Fruit fly (Drosophila melanogaster) whole organism, prepupa: ENCODE data around the gene CecB.

Source experiments
- Blimp-1 ChIP-seq: fragments of 200-800 bp; sonication (Bioruptor generic); optimal IDR thresholded peaks from 3 replicates; lab custom pipeline; 2017; ENCODE audit warnings: missing biosample characterization, missing genetic modification characterization, mild to moderate bottlenecking, moderate library complexity, missing genetic modification reagents
- CG10631 ChIP-seq: fragments of 200-800 bp; sonication (Bioruptor generic); optimal IDR thresholded peaks from 2 replicates; lab custom pipeline; 2016; ENCODE audit warnings: missing biosample characterization, missing genetic modification characterization
- CG10669 ChIP-seq: fragments of 200-800 bp; sonication (Bioruptor generic); optimal IDR thresholded peaks from 3 replicates; lab custom pipeline; 2018; ENCODE audit warnings: missing biosample characterization, mild to moderate bottlenecking, missing genetic modification characterization, moderate library complexity
- CG11762 ChIP-seq: fragments of 200-800 bp; sonication (Bioruptor generic); optimal IDR thresholded peaks from 3 replicates; lab custom pipeline; 2016; ENCODE audit warnings: missing biosample characterization, missing genetic modification characterization; ENCODE audit not compliant: insufficient read depth
- CG11902 ChIP-seq: fragments of 200-800 bp; sonication (Bioruptor generic); optimal IDR thresholded peaks from 3 replicates; lab custom pipeline; 2016; ENCODE audit warnings: missing biosample characterization, missing genetic modification characterization
- CG15336 ChIP-seq: fragments of 200-800 bp; sonication (Bioruptor generic); IDR thresholded peaks from 2 replicates; pipeline ENCODE4 v1.3.6; 2022; ENCODE audit warnings: missing biosample characterization, missing genetic modification characterization
- CG1621 ChIP-seq: fragments of 200-800 bp; sonication (Bioruptor generic); optimal IDR thresholded peaks from 3 replicates; lab custom pipeline; 2018; ENCODE audit warnings: missing biosample characterization, mild to moderate bottlenecking, missing genetic modification characterization
- CG16779 ChIP-seq: fragments of 200-800 bp; sonication (Bioruptor generic); optimal IDR thresholded peaks from 3 replicates; lab custom pipeline; 2017; ENCODE audit warnings: missing biosample characterization, mild to moderate bottlenecking, missing genetic modification characterization
- CG3032 ChIP-seq: fragments of 200-800 bp; optimal IDR thresholded peaks from 2 replicates; lab custom pipeline; 2019; ENCODE audit warnings: missing biosample characterization, mild to moderate bottlenecking, missing genetic modification characterization, moderate library complexity
- CG31627 ChIP-seq: fragments of 200-800 bp; sonication (Bioruptor generic); optimal IDR thresholded peaks from 3 replicates; lab custom pipeline; 2016; ENCODE audit warnings: missing biosample characterization, missing genetic modification characterization
- CG32006 ChIP-seq: fragments of 200-800 bp; sonication (Bioruptor generic); optimal IDR thresholded peaks from 3 replicates; lab custom pipeline; 2017; ENCODE audit warnings: missing biosample characterization, mild to moderate bottlenecking, missing genetic modification characterization
- CG34406 ChIP-seq: fragments of 200-800 bp; sonication (Bioruptor generic); optimal IDR thresholded peaks from 3 replicates; lab custom pipeline; 2016; ENCODE audit warnings: missing biosample characterization, missing genetic modification characterization
- CG3919 ChIP-seq: fragments of 200-800 bp; sonication (Bioruptor generic); optimal IDR thresholded peaks from 3 replicates; lab custom pipeline; 2016; ENCODE audit warnings: missing biosample characterization, missing genetic modification characterization
- CG4318 ChIP-seq: fragments of 200-800 bp; sonication (Bioruptor generic); optimal IDR thresholded peaks from 3 replicates; lab custom pipeline; 2017; ENCODE audit warnings: missing biosample characterization, mild to moderate bottlenecking, missing genetic modification characterization
- CG6163 ChIP-seq: fragments of 200-800 bp; sonication (Bioruptor generic); IDR thresholded peaks from 3 replicates; pipeline ENCODE4 v1.3.6; 2022; ENCODE audit warnings: missing biosample characterization, missing genetic modification characterization
- CG6276 ChIP-seq: fragments of 200-800 bp; sonication (Bioruptor generic); optimal IDR thresholded peaks from 2 replicates; lab custom pipeline; 2017; ENCODE audit warnings: missing biosample characterization, mild to moderate bottlenecking, missing genetic modification characterization
- CG6792 ChIP-seq: fragments of 200-800 bp; sonication (Bioruptor generic); optimal IDR thresholded peaks from 3 replicates; lab custom pipeline; 2016; ENCODE audit warnings: missing biosample characterization, missing genetic modification characterization
- CG6854 ChIP-seq: fragments of 200-800 bp; sonication (Bioruptor generic); optimal IDR thresholded peaks from 2 replicates; lab custom pipeline; 2017; ENCODE audit warnings: missing biosample characterization, mild to moderate bottlenecking, missing genetic modification characterization
- CG7368 ChIP-seq: fragments of 200-800 bp; sonication (Bioruptor generic); optimal IDR thresholded peaks from 3 replicates; lab custom pipeline; 2016; ENCODE audit warnings: missing biosample characterization, missing genetic modification characterization
- CG8119 ChIP-seq: fragments of 200-800 bp; sonication (Bioruptor generic); IDR thresholded peaks from 3 replicates; pipeline ENCODE4 v1.3.6; 2022; ENCODE audit warnings: missing biosample characterization, missing genetic modification characterization
- CG8319 ChIP-seq: fragments of 200-800 bp; sonication (Bioruptor generic); optimal IDR thresholded peaks from 3 replicates; lab custom pipeline; 2016; ENCODE audit warnings: missing biosample characterization, missing genetic modification characterization
- CG9139 ChIP-seq: fragments of 200-800 bp; sonication (Bioruptor generic); optimal IDR thresholded peaks from 3 replicates; lab custom pipeline; 2017; ENCODE audit warnings: missing biosample characterization, mild to moderate bottlenecking, missing genetic modification characterization
- Eip78C ChIP-seq: fragments of 200-800 bp; sonication (Bioruptor generic); peaks from one replicate; lab custom pipeline; 2016; ENCODE audit warnings: missing biosample characterization, missing genetic modification characterization
- Eip93F ChIP-seq: fragments of 200-800 bp; sonication (Bioruptor generic); optimal IDR thresholded peaks from 2 replicates; lab custom pipeline; 2016; ENCODE audit warnings: missing biosample characterization, mild to moderate bottlenecking, missing genetic modification characterization
- Ets96B ChIP-seq: fragments of 200-800 bp; optimal IDR thresholded peaks from 2 replicates; lab custom pipeline; 2019; ENCODE audit warnings: missing biosample characterization, mild to moderate bottlenecking, missing genetic modification characterization, moderate library complexity
- Gug ChIP-seq: fragments of 200-800 bp; sonication (Bioruptor generic); IDR thresholded peaks from 2 replicates; pipeline ENCODE4 v1.3.6; 2022; ENCODE audit warnings: missing biosample characterization, missing genetic modification characterization
- Hr39 ChIP-seq: fragments of 200-800 bp; sonication (Bioruptor generic); optimal IDR thresholded peaks from 2 replicates; lab custom pipeline; 2016; ENCODE audit warnings: missing biosample characterization, missing genetic modification characterization
- Hr4 ChIP-seq: fragments of 200-800 bp; sonication (Bioruptor generic); optimal IDR thresholded peaks from 3 replicates; lab custom pipeline; 2016; ENCODE audit warnings: missing biosample characterization, missing genetic modification characterization
- Met ChIP-seq: fragments of 200-800 bp; sonication (Bioruptor generic); optimal IDR thresholded peaks from 3 replicates; lab custom pipeline; 2016; ENCODE audit warnings: missing biosample characterization, missing genetic modification characterization
- OdsH ChIP-seq: fragments of 200-800 bp; sonication (Bioruptor generic); optimal IDR thresholded peaks from 3 replicates; lab custom pipeline; 2016; ENCODE audit warnings: missing biosample characterization, missing genetic modification characterization
- Smox ChIP-seq: fragments of 200-800 bp; sonication (Bioruptor generic); optimal IDR thresholded peaks from 3 replicates; lab custom pipeline; 2016; ENCODE audit warnings: missing biosample characterization, missing genetic modification characterization
- Sox14 ChIP-seq: fragments of 200-800 bp; sonication (Bioruptor generic); optimal IDR thresholded peaks from 3 replicates; lab custom pipeline; 2016; ENCODE audit warnings: missing biosample characterization, missing genetic modification characterization
- Sox15 ChIP-seq: fragments of 200-800 bp; sonication (Bioruptor generic); optimal IDR thresholded peaks from 3 replicates; lab custom pipeline; 2016; ENCODE audit warnings: missing biosample characterization, missing genetic modification characterization
- achi ChIP-seq: fragments of 200-800 bp; sonication (Bioruptor generic); optimal IDR thresholded peaks from 3 replicates; lab custom pipeline; 2016; ENCODE audit warnings: missing biosample characterization, missing genetic modification characterization
- cyc ChIP-seq: fragments of 200-800 bp; sonication (Bioruptor generic); optimal IDR thresholded peaks from 3 replicates; lab custom pipeline; 2016; ENCODE audit warnings: missing biosample characterization, missing genetic modification characterization
- dac ChIP-seq: fragments of 200-800 bp; sonication (Bioruptor generic); optimal IDR thresholded peaks from 2 replicates; lab custom pipeline; 2017; ENCODE audit warnings: missing biosample characterization, mild to moderate bottlenecking, missing genetic modification characterization
- dsx ChIP-seq: fragments of 200-800 bp; optimal IDR thresholded peaks from 3 replicates; lab custom pipeline; 2019; ENCODE audit warnings: missing biosample characterization, mild to moderate bottlenecking, missing genetic modification characterization, moderate library complexity; ENCODE audit not compliant: poor library complexity, severe bottlenecking
- eg ChIP-seq: fragments of 200-800 bp; sonication (Bioruptor generic); IDR thresholded peaks from 3 replicates; pipeline ENCODE4 v1.3.6; 2022; ENCODE audit warnings: missing biosample characterization, missing genetic modification characterization
- esn ChIP-seq: fragments of 200-800 bp; sonication (Bioruptor generic); optimal IDR thresholded peaks from 2 replicates; lab custom pipeline; 2016; ENCODE audit warnings: missing biosample characterization, mild to moderate bottlenecking, missing genetic modification characterization, moderate library complexity
- fd59A ChIP-seq: fragments of 200-800 bp; sonication (Bioruptor generic); optimal IDR thresholded peaks from 2 replicates; lab custom pipeline; 2017; ENCODE audit warnings: missing biosample characterization, mild to moderate bottlenecking, missing genetic modification characterization, missing genetic modification reagents
- fd85E ChIP-seq: fragments of 200-800 bp; sonication (Bioruptor generic); optimal IDR thresholded peaks from 3 replicates; lab custom pipeline; 2016; ENCODE audit warnings: missing biosample characterization, missing genetic modification characterization
- fkh ChIP-seq: fragments of 200-800 bp; sonication (Bioruptor generic); optimal IDR thresholded peaks from 3 replicates; lab custom pipeline; 2017; ENCODE audit warnings: missing biosample characterization, mild to moderate bottlenecking, missing genetic modification characterization, moderate library complexity
- lz ChIP-seq: fragments of 200-800 bp; sonication (Bioruptor generic); optimal IDR thresholded peaks from 3 replicates; lab custom pipeline; 2016; ENCODE audit warnings: missing biosample characterization, missing genetic modification characterization
- net ChIP-seq: fragments of 200-800 bp; sonication (Bioruptor generic); optimal IDR thresholded peaks from 3 replicates; lab custom pipeline; 2016; ENCODE audit warnings: missing biosample characterization, missing genetic modification characterization
- pdm3 ChIP-seq: fragments of 200-800 bp; sonication (Bioruptor generic); optimal IDR thresholded peaks from 3 replicates; lab custom pipeline; 2016; ENCODE audit warnings: missing biosample characterization, missing genetic modification characterization
- salr ChIP-seq, 2 experiments: fragments of 200-800 bp; sonication (Bioruptor generic); optimal IDR thresholded peaks; 3 replicates each; lab custom pipeline; 2016 to 2018; ENCODE audit warnings: missing biosample characterization in 2 of 2, missing genetic modification characterization in 2 of 2, mild to moderate bottlenecking in 1 of 2
- spab ChIP-seq: fragments of 200-800 bp; sonication (Bioruptor generic); optimal IDR thresholded peaks from 2 replicates; lab custom pipeline; 2017; ENCODE audit warnings: missing biosample characterization, mild to moderate bottlenecking, missing genetic modification characterization, missing genetic modification reagents
- ss ChIP-seq, 2 experiments: fragments of 200-800 bp; sonication (Bioruptor generic); optimal IDR thresholded peaks; 2 replicates in 1 of 2; 3 replicates in 1 of 2; lab custom pipeline; 2017 to 2018; ENCODE audit warnings: mild to moderate bottlenecking in 2 of 2, missing biosample characterization in 2 of 2, missing genetic modification characterization in 2 of 2, moderate library complexity in 1 of 2
- svp ChIP-seq: fragments of 200-800 bp; sonication (Bioruptor generic); peaks from one replicate; lab custom pipeline; 2016; ENCODE audit warnings: missing biosample characterization, missing genetic modification characterization
- topi ChIP-seq: fragments of 200-800 bp; sonication (Bioruptor generic); optimal IDR thresholded peaks from 3 replicates; lab custom pipeline; 2016; ENCODE audit warnings: missing biosample characterization, missing genetic modification characterization

Gene CecB

DNA sequence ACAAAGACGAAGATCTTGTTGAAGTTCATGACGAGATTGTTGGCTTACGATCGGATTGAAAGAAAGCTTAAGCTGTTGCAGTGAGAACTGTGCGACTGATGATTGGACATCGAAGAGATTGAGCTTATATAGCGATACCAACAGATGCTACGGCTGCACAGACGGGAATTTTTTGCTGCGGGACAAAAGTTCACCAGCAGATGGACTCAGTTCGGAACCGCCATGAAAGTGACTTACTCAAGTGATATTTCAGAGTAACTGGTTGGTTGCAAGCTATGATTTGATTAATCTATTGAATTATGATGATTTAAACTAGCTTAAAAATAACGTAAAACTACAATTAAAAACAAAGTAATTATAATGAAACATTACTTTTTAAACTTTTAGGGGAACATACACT, at the start of gene CecB:
Gene CecB (minus strand): TSS at position 101 of the 400 bp plus-strand sequence.
- TF ChIP-seq svp (peak; percentile 68), Sox15 (no peak), esn (GFP tag; lab: Kevin White, UChicago) (no peak), CG7368 (GFP tag; lab: Kevin White, UChicago) (no peak), CG31627 (GFP tag; lab: Kevin White, UChicago) (no peak), CG6276 (GFP tag; lab: Kevin White, UChicago) (no peak)
- TF ChIP-seq, all 60 proteins: peak for 1

DNA sequence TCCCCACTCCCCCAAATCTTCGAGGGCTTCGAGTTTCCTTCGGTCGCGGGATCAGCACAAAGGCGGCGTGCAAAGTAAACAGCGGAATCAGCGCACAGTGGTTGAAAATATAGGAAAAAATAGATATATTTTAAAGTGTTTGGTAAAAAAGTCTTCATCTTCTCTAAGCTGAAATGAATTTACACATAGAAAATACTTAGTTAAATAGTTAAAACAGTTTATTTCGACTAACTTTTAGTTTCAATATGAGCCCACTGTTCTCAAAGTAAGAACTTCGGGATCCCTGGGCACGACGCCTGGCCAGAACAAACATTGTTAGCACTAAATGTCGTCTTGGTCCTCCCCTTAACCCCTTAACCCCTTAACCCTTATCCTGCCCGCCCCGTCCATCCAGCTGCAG, 48.2 kb upstream of the CecB start:
- peak; percentile 99 for TF ChIP-seq Ets96B
- TF ChIP-seq eg (GFP tag; lab: Robert Waterston, UW): peak; percentile 72; the same call in 2 of the 3 replicates
- peak; percentile 96 for TF ChIP-seq svp
- TF ChIP-seq dsx (GFP tag; lab: Kevin White, UChicago): peak; percentile 99
- peak; percentile 98 for TF ChIP-seq CG3032 (tag; lab: Kevin White, UChicago)
- peak; percentile 93 for TF ChIP-seq CG34406 (GFP tag; lab: Kevin White, UChicago)
- TF ChIP-seq CG8319 (GFP tag; lab: Kevin White, UChicago): peak; percentile 85
- TF ChIP-seq CG16779 (tag; lab: Kevin White, UChicago): peak; percentile 90
- peak; percentile 65 for TF ChIP-seq Hr4 (GFP tag; lab: Kevin White, UChicago)
- peak; percentile 79 for TF ChIP-seq Gug
- peak; percentile 89 for TF ChIP-seq cyc
- TF ChIP-seq spab (GFP tag; lab: Kevin White, UChicago): peak; percentile 98
- TF ChIP-seq fkh (GFP tag; lab: Kevin White, UChicago): no peak
- TF ChIP-seq ss (GFP tag; optimal IDR thresholded peaks at IDR 0.05; lab: Kevin White, UChicago): peak; percentile 97 to 98
- TF ChIP-seq dac (GFP tag; lab: Kevin White, UChicago): no peak
- peak; percentile 78 for TF ChIP-seq CG15336 (GFP tag; lab: Robert Waterston, UW)
- TF ChIP-seq CG6792 (GFP tag; lab: Kevin White, UChicago): peak; percentile 94
- peak; percentile 90 for TF ChIP-seq pdm3 (GFP tag; lab: Kevin White, UChicago)
- TF ChIP-seq CG6276 (GFP tag; lab: Kevin White, UChicago): peak; percentile 11
- peak; percentile 94 for TF ChIP-seq Met (GFP tag; lab: Kevin White, UChicago)
- TF ChIP-seq topi (GFP tag; lab: Kevin White, UChicago): peak; percentile 91
- peak; percentile 97 for TF ChIP-seq CG10631 (GFP tag; lab: Kevin White, UChicago)
- TF ChIP-seq CG1621 (tag; lab: Kevin White, UChicago): peak; percentile 96
- peak; percentile 74 for TF ChIP-seq fd85E (GFP tag; lab: Kevin White, UChicago)
- TF ChIP-seq achi (GFP tag; lab: Kevin White, UChicago): peak; percentile 96
- peak; percentile 76 for TF ChIP-seq CG32006 (GFP tag; lab: Kevin White, UChicago)
- TF ChIP-seq salr (GFP tag; optimal IDR thresholded peaks at IDR 0.05; lab: Kevin White, UChicago): peak; percentile 86 to 88
- TF ChIP-seq CG10669: peak; percentile 96
- TF ChIP-seq fd59A (GFP tag; lab: Kevin White, UChicago): peak; percentile 98
- peak; percentile 67 for TF ChIP-seq Blimp-1 (GFP tag; lab: Kevin White, UChicago)
- TF ChIP-seq CG7368 (GFP tag; lab: Kevin White, UChicago): peak; percentile 89
- peak; percentile 96 for TF ChIP-seq CG9139 (GFP tag; lab: Kevin White, UChicago)
- peak; percentile 96 for TF ChIP-seq CG3919 (GFP tag; lab: Kevin White, UChicago)
- peak; percentile 96 for TF ChIP-seq Eip78C
- TF ChIP-seq OdsH (GFP tag; lab: Kevin White, UChicago): peak; percentile 93
- TF ChIP-seq lz (GFP tag; lab: Kevin White, UChicago): peak; percentile 90
- TF ChIP-seq Hr39 (GFP tag; lab: Kevin White, UChicago): peak; percentile 86
- TF ChIP-seq CG8119 (GFP tag; lab: Robert Waterston, UW): peak; percentile 88
- TF ChIP-seq Eip93F: peak; percentile 79
- TF ChIP-seq net: peak; percentile 92
- TF ChIP-seq Sox14: peak; percentile 94
- peak; percentile 89 for TF ChIP-seq CG11762 (GFP tag; lab: Kevin White, UChicago)
- TF ChIP-seq CG6163 (GFP tag; lab: Robert Waterston, UW): peak; percentile 96
- TF ChIP-seq CG4318: peak; percentile 58
- peak; percentile 83 for TF ChIP-seq CG11902 (GFP tag; lab: Kevin White, UChicago)
- peak; percentile 87 for TF ChIP-seq CG6854 (GFP tag; lab: Kevin White, UChicago)
- TF ChIP-seq Smox: peak; percentile 89
